Worm (Caenorhabditis elegans) whole organism, L2 larva: ENCODE measurements around the gene trh-1.

ENCODE experiments used
- C34F6.9 ChIP-seq: fragments of 150-350 bp; optimal IDR thresholded peaks from 2 replicates; lab custom pipeline; 2014; ENCODE audit warnings: missing biosample characterization, missing genetic modification characterization
- F13H6.1 ChIP-seq: sonication (generic microtip); optimal IDR thresholded peaks from 2 replicates; lab custom pipeline; 2016; ENCODE audit warnings: missing genetic modification characterization, missing compliant biosample characterization
- Y55F3AM.14 ChIP-seq: fragments of 200-800 bp; sonication (Bioruptor generic); optimal IDR thresholded peaks from 2 replicates; lab custom pipeline; 2018; ENCODE audit warnings: mild to moderate bottlenecking, missing genetic modification characterization, missing compliant biosample characterization
- ZK546.5 ChIP-seq: sonication (generic microtip); optimal IDR thresholded peaks from 2 replicates; lab custom pipeline; 2017; ENCODE audit warnings: missing biosample characterization, missing genetic modification characterization
- alr-1 ChIP-seq: fragments of 150-350 bp; optimal IDR thresholded peaks from 2 replicates; lab custom pipeline; 2014; ENCODE audit warnings: missing biosample characterization, missing genetic modification characterization
- ama-1 ChIP-seq: fragments of 150-350 bp; optimal IDR thresholded peaks from 2 replicates; lab custom pipeline; 2018; ENCODE audit warnings: inconsistent platforms
- ceh-16 ChIP-seq: fragments of 150-350 bp; optimal IDR thresholded peaks from 2 replicates; lab custom pipeline; 2014; ENCODE audit warnings: missing biosample characterization, missing genetic modification characterization
- ceh-82 ChIP-seq: fragments of 150-350 bp; optimal IDR thresholded peaks from 2 replicates; lab custom pipeline; 2014; ENCODE audit warnings: missing biosample characterization, missing genetic modification characterization
- crh-2 ChIP-seq: sonication (generic microtip); optimal IDR thresholded peaks from 2 replicates; lab custom pipeline; 2017; ENCODE audit warnings: missing biosample characterization, missing genetic modification characterization
- dmd-4 ChIP-seq: sonication (generic microtip); optimal IDR thresholded peaks from 2 replicates; lab custom pipeline; 2017; ENCODE audit warnings: missing biosample characterization, missing genetic modification characterization
- egl-27 ChIP-seq: sonication (generic microtip); optimal IDR thresholded peaks from 3 replicates; lab custom pipeline; 2017; ENCODE audit warnings: missing biosample characterization, missing genetic modification reagents, missing genetic modification characterization
- elt-1 ChIP-seq: fragments of 150-350 bp; optimal IDR thresholded peaks from 2 replicates; lab custom pipeline; 2014; ENCODE audit warnings: missing biosample characterization, missing genetic modification characterization
- fos-1 ChIP-seq: fragments of 150-350 bp; optimal IDR thresholded peaks from 2 replicates; lab custom pipeline; 2014; ENCODE audit warnings: missing biosample characterization, missing genetic modification characterization
- gmeb-1 ChIP-seq: fragments of 150-350 bp; optimal IDR thresholded peaks from 2 replicates; lab custom pipeline; 2014; ENCODE audit warnings: missing biosample characterization, missing genetic modification characterization
- lin-13 ChIP-seq: fragments of 150-350 bp; optimal IDR thresholded peaks from 2 replicates; lab custom pipeline; 2014; ENCODE audit warnings: missing biosample characterization, missing genetic modification reagents, missing genetic modification characterization
- lin-39 ChIP-seq: fragments of 150-350 bp; optimal IDR thresholded peaks from 2 replicates; lab custom pipeline; 2014; ENCODE audit warnings: missing biosample characterization, missing genetic modification reagents, missing genetic modification characterization
- lsy-2 ChIP-seq, 2 experiments: fragments of 150-350 bp in 1 of 2; sonication (generic microtip) in 1 of 2; optimal IDR thresholded peaks; 2 replicates each; lab custom pipeline; 2014 to 2017; ENCODE audit warnings: missing biosample characterization in 2 of 2, missing genetic modification characterization in 2 of 2
- mab-5 ChIP-seq: fragments of 150-350 bp; optimal IDR thresholded peaks from 2 replicates; lab custom pipeline; 2014; ENCODE audit warnings: missing biosample characterization, missing genetic modification characterization
- nhr-10 ChIP-seq: sonication (generic microtip); optimal IDR thresholded peaks from 2 replicates; lab custom pipeline; 2017; ENCODE audit warnings: missing biosample characterization, missing genetic modification characterization
- nhr-12 ChIP-seq: fragments of 150-350 bp; optimal IDR thresholded peaks from 2 replicates; lab custom pipeline; 2014; ENCODE audit warnings: missing biosample characterization, missing genetic modification characterization
- nhr-237 ChIP-seq: fragments of 150-350 bp; optimal IDR thresholded peaks from 2 replicates; lab custom pipeline; 2014; ENCODE audit warnings: missing biosample characterization, missing genetic modification characterization
- nhr-25 ChIP-seq: fragments of 150-350 bp; sonication (generic microtip); optimal IDR thresholded peaks from 3 replicates; lab custom pipeline; 2014; ENCODE audit warnings: missing biosample characterization, missing genetic modification characterization
- nhr-6 ChIP-seq: fragments of 150-350 bp; optimal IDR thresholded peaks from 2 replicates; lab custom pipeline; 2014; ENCODE audit warnings: missing biosample characterization, missing genetic modification characterization
- nhr-77 ChIP-seq: fragments of 150-350 bp; optimal IDR thresholded peaks from 2 replicates; lab custom pipeline; 2014; ENCODE audit warnings: missing biosample characterization, missing genetic modification characterization
- skn-1 ChIP-seq: sonication (generic microtip); optimal IDR thresholded peaks from 2 replicates; lab custom pipeline; 2017; ENCODE audit warnings: missing biosample characterization, missing genetic modification characterization
- sma-9 ChIP-seq, 2 experiments: fragments of 150-350 bp in 1 of 2; sonication (generic microtip) in 1 of 2; optimal IDR thresholded peaks; 2 replicates each; lab custom pipeline; 2014 to 2016; ENCODE audit warnings: missing genetic modification characterization in 2 of 2, mild to moderate bottlenecking in 1 of 2, missing biosample characterization in 1 of 2, missing compliant biosample characterization in 1 of 2, missing genetic modification reagents in 1 of 2, moderate library complexity in 1 of 2
- snpc-4 ChIP-seq: fragments of 150-350 bp; optimal IDR thresholded peaks from 2 replicates; lab custom pipeline; 2014; ENCODE audit warnings: missing biosample characterization, missing genetic modification characterization
- unc-39 ChIP-seq: fragments of 150-350 bp; optimal IDR thresholded peaks from 2 replicates; lab custom pipeline; 2014; ENCODE audit warnings: missing biosample characterization, missing genetic modification characterization
- unc-55 ChIP-seq: fragments of 150-350 bp; sonication (generic microtip); optimal IDR thresholded peaks from 3 replicates; lab custom pipeline; 2014; ENCODE audit warnings: missing biosample characterization, missing genetic modification reagents, missing genetic modification characterization
- unc-62 ChIP-seq: fragments of 150-350 bp; optimal IDR thresholded peaks from 2 replicates; lab custom pipeline; 2014; ENCODE audit warnings: missing biosample characterization, missing genetic modification reagents, missing genetic modification characterization
- ztf-1 ChIP-seq: fragments of 200-800 bp; sonication (Bioruptor generic); conservative IDR thresholded peaks from 2 replicates; pipeline ENCODE4 v1.3.6; 2022; ENCODE audit warnings: missing genetic modification characterization, missing compliant biosample characterization
- ztf-11 ChIP-seq: sonication (generic microtip); optimal IDR thresholded peaks from 2 replicates; lab custom pipeline; 2017; ENCODE audit warnings: missing biosample characterization, missing genetic modification characterization

trh-1 gene

ce11 chrIV:17368292-17368691 lies at the start of gene trh-1:
TSS of gene trh-1 (plus strand) at chrIV:17368592.
- TF ChIP-seq unc-62 (GFP tag; lab: Kevin White, UChicago) (no peak), skn-1 (tag; lab: Kevin White, UChicago) (no peak), unc-55 (GFP tag; lab: Kevin White, UChicago) (no peak), lin-39 (tag; lab: Kevin White, UChicago) (no peak), unc-39 (tag; lab: Kevin White, UChicago) (no peak), mab-5 (tag; lab: Kevin White, UChicago) (no peak), gmeb-1 (tag; lab: Kevin White, UChicago) (no peak), egl-27 (no peak), nhr-6 (tag; lab: Kevin White, UChicago) (no peak), ceh-16 (tag; lab: Kevin White, UChicago) (no peak), Y55F3AM.14 (no peak), ZK546.5 (tag; lab: Kevin White, UChicago) (no peak), crh-2 (tag; lab: Kevin White, UChicago) (no peak)

ce11 chrIV:17320445-17320844 lies 47.9 kb upstream of the trh-1 start, which contains the start of gene C49C3.4:
TSS of gene C49C3.4 (plus strand) at chrIV:17320795.
- TF ChIP-seq nhr-12: no peak
- no peak for TF ChIP-seq ztf-1
- peak; percentile 76 for TF ChIP-seq fos-1 (tag; lab: Kevin White, UChicago)
- TF ChIP-seq skn-1 (tag; lab: Kevin White, UChicago): no peak
- no peak for TF ChIP-seq nhr-237 (tag; lab: Kevin White, UChicago)
- TF ChIP-seq lin-13: no peak
- no peak for TF ChIP-seq elt-1 (tag; lab: Kevin White, UChicago)

ce11 chrIV:17328834-17329233 lies 39.6 kb upstream of the trh-1 start, which contains the start of gene ceh-88:
TSS of gene ceh-88 (plus strand) at chrIV:17329188.
- TF ChIP-seq C34F6.9: peak; percentile 37
- TF ChIP-seq nhr-10 (tag; lab: Kevin White, UChicago): no peak

- TF ChIP-seq nhr-77 (tag; lab: Kevin White, UChicago): no peak
- TF ChIP-seq ztf-1: no peak
- no peak for TF ChIP-seq ztf-11
- TF ChIP-seq gmeb-1 (tag; lab: Kevin White, UChicago): no peak
- TF ChIP-seq lin-13: peak; percentile 14
- peak in 1 of 2 experiments; percentile 36 for TF ChIP-seq lsy-2 (tag; optimal IDR thresholded peaks at IDR 0.05; lab: Kevin White, UChicago)
- no peak for TF ChIP-seq ceh-16 (tag; lab: Kevin White, UChicago)
- TF ChIP-seq unc-55 (GFP tag; lab: Kevin White, UChicago): peak; percentile 29
- TF ChIP-seq nhr-237 (tag; lab: Kevin White, UChicago): no peak
- peak; percentile 31 for TF ChIP-seq C34F6.9
- TF ChIP-seq snpc-4 (tag; lab: Kevin White, UChicago): no peak
- peak; percentile 12 for TF ChIP-seq nhr-25
- no peak for TF ChIP-seq sma-9 (GFP tag; optimal IDR thresholded peaks at IDR 0.05; lab: Kevin White, UChicago)
- TF ChIP-seq sma-9 (tag; optimal IDR thresholded peaks at IDR 0.05; lab: Kevin White, UChicago): no peak
- TF ChIP-seq dmd-4 (tag; lab: Kevin White, UChicago): no peak
These were observed 37.3 kb upstream of the trh-1 start, which contains the start of gene C49C3.6 for ce11 chrIV:17331100-17331577. TSS of gene C49C3.6 (plus strand) at chrIV:17331527.

ce11 chrIV:17332261-17332660 lies 36.1 kb upstream of the trh-1 start, which contains the start of gene C49C3.7:
TSS of gene C49C3.7 (plus strand) at chrIV:17332561.
- TF ChIP-seq C34F6.9 (no peak), ama-1 (lab: Kevin White, UChicago) (no peak), ZK546.5 (tag; lab: Kevin White, UChicago) (no peak), nhr-25 (no peak), F13H6.1 (tag; lab: Kevin White, UChicago) (no peak), egl-27 (no peak), ceh-82 (no peak), alr-1 (tag; lab: Kevin White, UChicago) (no peak), nhr-12 (no peak), nhr-237 (tag; lab: Kevin White, UChicago) (no peak)
